Worm (Caenorhabditis elegans): ENCODE data around the gene nhr-222.

DNA sequence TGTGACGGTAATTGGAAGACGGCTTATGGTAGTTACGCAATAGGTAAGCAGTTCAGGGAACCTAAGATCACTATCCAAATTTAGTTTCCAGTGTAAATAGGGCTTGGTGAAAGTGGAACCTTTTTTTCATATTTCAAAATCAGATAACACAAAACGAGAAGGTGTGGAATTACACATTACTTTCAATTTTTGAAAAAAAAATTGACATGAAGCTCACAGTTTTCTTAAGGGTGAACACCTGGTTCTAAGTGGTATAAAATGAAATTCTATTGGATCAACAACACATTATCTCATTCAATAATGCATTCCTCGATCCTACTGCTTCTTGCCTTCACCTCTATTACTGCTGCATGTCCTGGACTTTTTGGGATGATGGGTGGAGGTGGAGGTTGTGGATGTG is 12.7 kb upstream of the nhr-222 start, which contains the start of gene grl-30:
- TF ChIP-seq nhr-28 (tag; optimal IDR thresholded peaks at IDR 0.05), result no peak
- TF ChIP-seq unc-39 (tag; optimal IDR thresholded peaks at IDR 0.05), result no peak
- TF ChIP-seq snpc-4 (tag; optimal IDR thresholded peaks at IDR 0.05), result no peak
- TF ChIP-seq zip-8 (tag; optimal IDR thresholded peaks at IDR 0.05), result peak; percentile 20
- TF ChIP-seq unc-62 (GFP tag; optimal IDR thresholded peaks at IDR 0.05), result no peak
- no peak for TF ChIP-seq bed-3 (GFP tag; optimal IDR thresholded peaks at IDR 0.05)
- no peak for TF ChIP-seq drap-1 (GFP tag; optimal IDR thresholded peaks at IDR 0.05)
- no peak for TF ChIP-seq lsy-2 (tag; optimal IDR thresholded peaks at IDR 0.05)
- TF ChIP-seq blmp-1 (tag; optimal IDR thresholded peaks at IDR 0.05), result no peak
- no peak for TF ChIP-seq tbx-8 (GFP tag; optimal IDR thresholded peaks at IDR 0.05)
- TF ChIP-seq nhr-12 (tag; optimal IDR thresholded peaks at IDR 0.05), result no peak
- TF ChIP-seq pha-4 (tag; optimal IDR thresholded peaks at IDR 0.05), result no peak
- TF ChIP-seq ces-1 (GFP tag; optimal IDR thresholded peaks at IDR 0.05), result no peak
- no peak for TF ChIP-seq mep-1 (tag; optimal IDR thresholded peaks at IDR 0.05)
